Worm (Caenorhabditis elegans): Measurements from ENCODE around the gene evl-14.

- TF ChIP-seq unc-62 (GFP tag; optimal IDR thresholded peaks at IDR 0.05) (no peak), ztf-4 (tag; optimal IDR thresholded peaks at IDR 0.05) (no peak)
Measured at ce11 chrIII:4277762-4278161, 35.2 kb downstream of the evl-14 start.

All from whole organism, L2 larva.